Worm (Caenorhabditis elegans): ENCODE measurements around the gene F54D5.5.
"Not testable (repeated sequence)": the region's sequence is repeated elsewhere in the genome, so short reads cannot be mapped to it uniquely, and the experiment has no call there.

The F54D5.5 gene

DNA sequence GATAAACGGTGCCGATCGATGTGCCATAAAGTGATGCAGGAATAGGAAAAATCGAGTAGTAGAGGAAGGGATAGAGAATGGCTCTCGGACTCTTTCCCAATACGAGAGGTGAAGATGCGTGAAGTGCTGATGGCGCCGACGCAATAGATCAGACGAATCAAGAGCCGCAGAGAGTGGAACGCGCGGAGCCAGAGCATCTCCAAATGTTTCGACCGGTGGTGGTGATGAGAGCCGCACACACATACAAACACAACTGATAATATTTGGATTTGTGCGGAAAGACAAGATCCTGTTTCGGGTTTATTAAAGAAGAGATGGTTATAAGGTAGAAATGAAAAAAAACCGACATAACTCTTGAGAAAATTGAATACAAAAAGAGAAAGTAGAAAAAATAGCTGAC lies 2.7 kb downstream of the F54D5.5 start, which contains the start of gene F54D5.15:
TSS of gene F54D5.15 (minus strand) at position 101 of the 400 bp plus-strand sequence.
- TF ChIP-seq skn-1 (tag; optimal IDR thresholded peaks at IDR 0.05) (no peak), isw-1 (GFP tag; IDR thresholded peaks at IDR 0.05) (no peak), lin-14 (GFP tag; optimal IDR thresholded peaks at IDR 0.05) (no peak), nhr-11 (tag; optimal IDR thresholded peaks at IDR 0.05) (no peak), hlh-4 (tag; optimal IDR thresholded peaks at IDR 0.05) (no peak), egl-13 (tag; optimal IDR thresholded peaks at IDR 0.05) (no peak), Y116A8C.19 (tag; optimal IDR thresholded peaks at IDR 0.05; ENCODE audit: borderline replicate concordance) (no peak), nhr-84 (tag; optimal IDR thresholded peaks at IDR 0.05) (no peak), ceh-88 (GFP tag; IDR thresholded peaks at IDR 0.05) (no peak), lin-35 (GFP tag; optimal IDR thresholded peaks at IDR 0.05) (no peak), lin-13 (GFP tag; optimal IDR thresholded peaks at IDR 0.05) (no peak), nhr-85 (tag) (no peak), jun-1 (tag; optimal IDR thresholded peaks at IDR 0.05) (no peak), pqm-1 (tag; optimal IDR thresholded peaks at IDR 0.05) (no peak)

DNA sequence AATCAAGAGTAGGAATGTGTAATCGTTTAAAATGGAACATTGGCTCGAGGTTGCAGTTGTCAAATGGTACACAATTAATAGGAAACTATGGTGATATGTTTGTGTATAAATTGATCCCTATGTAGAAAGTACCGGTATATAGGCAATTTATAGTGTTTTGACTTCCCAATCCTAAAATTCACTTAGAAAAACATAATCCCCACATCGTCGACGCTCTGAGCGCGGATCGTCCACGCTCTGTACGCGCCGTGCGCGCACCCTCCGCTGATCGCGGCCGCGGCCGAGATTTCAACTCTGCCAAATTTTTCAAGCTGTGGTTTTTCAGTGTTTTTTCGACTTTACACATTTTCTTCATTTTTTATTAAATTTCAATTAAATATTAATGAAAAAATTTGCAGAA lies 10.5 kb downstream of the F54D5.5 start, which contains the start of gene F54D5.17:
TSS of gene F54D5.17 (plus strand) at position 301 of the 400 bp plus-strand sequence.
- TF ChIP-seq ceh-63 (GFP tag; optimal IDR thresholded peaks at IDR 0.05) (no peak), ceh-88 (GFP tag; IDR thresholded peaks at IDR 0.05) (no peak), nhr-28 (tag; optimal IDR thresholded peaks at IDR 0.05) (no peak), mef-2 (tag; optimal IDR thresholded peaks at IDR 0.05) (no peak), tbx-2 (tag; optimal IDR thresholded peaks at IDR 0.05) (no peak), efl-3 (GFP tag; optimal IDR thresholded peaks at IDR 0.05) (no peak), nhr-20 (tag; optimal IDR thresholded peaks at IDR 0.05) (no peak), pax-3 (tag; optimal IDR thresholded peaks at IDR 0.05) (no peak), blmp-1 (tag; optimal IDR thresholded peaks at IDR 0.05) (no peak), swsn-7 (tag; optimal IDR thresholded peaks at IDR 0.05) (no peak), nhr-71 (tag; optimal IDR thresholded peaks at IDR 0.05) (no peak), nhr-12 (tag; optimal IDR thresholded peaks at IDR 0.05) (no peak), unc-86 (tag; optimal IDR thresholded peaks at IDR 0.05) (no peak), ceh-8 (GFP tag; optimal IDR thresholded peaks at IDR 0.05) (no peak), nhr-237 (tag; optimal IDR thresholded peaks at IDR 0.05) (no peak), sptf-1 (tag; optimal IDR thresholded peaks at IDR 0.05) (no peak), snpc-4 (tag; optimal IDR thresholded peaks at IDR 0.05) (no peak), C04F5.9 (tag; optimal IDR thresholded peaks at IDR 0.05) (no peak), unc-62 (GFP tag; optimal IDR thresholded peaks at IDR 0.05) (no peak), lsy-2 (tag; optimal IDR thresholded peaks at IDR 0.05) (no peak)

DNA sequence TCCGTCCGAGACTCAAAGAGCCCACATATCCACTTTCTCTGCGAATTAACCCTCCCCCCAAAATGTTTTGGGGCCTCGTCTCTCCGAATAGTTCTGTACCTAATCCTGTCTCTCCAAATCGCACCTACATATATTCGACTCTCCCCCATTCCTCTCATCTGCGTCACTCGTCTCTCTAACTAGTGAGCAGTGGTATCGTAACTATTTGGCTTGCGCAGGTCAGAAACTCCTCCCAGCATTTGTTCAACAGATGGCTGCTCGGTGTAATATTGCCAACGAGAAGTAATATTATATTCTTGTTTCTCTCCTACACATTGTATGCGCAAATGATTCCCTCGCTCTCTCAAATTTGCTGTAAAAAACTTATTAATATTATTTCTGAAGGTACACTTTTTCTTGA lies 11.2 kb downstream of the F54D5.5 start, which contains the start of gene F54D5.24:
TSS of gene F54D5.24 (plus strand) at position 316 of the 400 bp plus-strand sequence.
- TF ChIP-seq lir-3 (tag; optimal IDR thresholded peaks at IDR 0.05; ENCODE audit: poor library complexity) (no peak), skn-1 (tag; optimal IDR thresholded peaks at IDR 0.05) (no peak), C04F5.9 (tag; optimal IDR thresholded peaks at IDR 0.05) (no peak), ztf-4 (tag; optimal IDR thresholded peaks at IDR 0.05) (no peak), ceh-8 (GFP tag; optimal IDR thresholded peaks at IDR 0.05) (no peak), ceh-82 (tag; optimal IDR thresholded peaks at IDR 0.05) (no peak), nhr-47 (tag; optimal IDR thresholded peaks at IDR 0.05) (no peak), egl-27 (tag; optimal IDR thresholded peaks at IDR 0.05) (no peak), jun-1 (tag; optimal IDR thresholded peaks at IDR 0.05) (no peak)

DNA sequence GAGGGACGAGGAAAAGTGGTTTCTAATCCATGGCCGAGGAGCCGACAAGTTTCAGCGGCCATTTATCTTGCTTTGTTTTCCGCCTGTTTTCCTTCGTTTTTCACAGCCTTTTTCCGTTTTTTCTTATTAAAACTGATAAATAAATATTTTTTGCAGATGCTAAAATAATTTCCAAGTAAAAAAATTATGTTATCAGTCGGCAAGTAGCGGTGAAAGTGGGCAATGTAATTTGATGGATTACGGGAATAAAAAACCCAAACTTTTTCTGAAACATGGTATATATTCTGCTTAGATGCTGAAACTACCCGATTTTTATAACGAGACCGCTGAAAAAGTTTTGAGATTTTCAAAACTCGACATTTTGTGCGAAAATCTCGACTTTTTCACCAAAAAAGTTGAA lies 14.8 kb downstream of the F54D5.5 start, which contains the start of gene dhgd-1:
TSS of gene dhgd-1 (minus strand) at position 101 of the 400 bp plus-strand sequence.
- TF ChIP-seq mep-1, ztf-4, skn-1 (tag; optimal IDR thresholded peaks at IDR 0.05): not testable (repeated sequence)

All from whole organism, L1 larva.